Worm (Caenorhabditis elegans): ENCODE data around the gene gsp-1.

Gene gsp-1

ce11 chrV:10725424-10725951, 43.3 kb downstream of the gsp-1 start:
- no peak for TF ChIP-seq nhr-90 (tag; optimal IDR thresholded peaks at IDR 0.05; ENCODE audit: poor library complexity)
- no peak for TF ChIP-seq jun-1 (tag; optimal IDR thresholded peaks at IDR 0.05)
- TF ChIP-seq lin-14 (GFP tag; optimal IDR thresholded peaks at IDR 0.05) = peak; percentile 10
- TF ChIP-seq mab-9 (GFP tag; IDR thresholded peaks at IDR 0.05) = no peak
- peak in 1 of 2 experiments; percentile 26 for TF ChIP-seq mdl-1 (tag; optimal IDR thresholded peaks at IDR 0.05)
- TF ChIP-seq hpl-2 (GFP tag; optimal IDR thresholded peaks at IDR 0.05) = no peak
- TF ChIP-seq efl-3 (GFP tag; optimal IDR thresholded peaks at IDR 0.05) = no peak
- no peak for TF ChIP-seq mep-1 (tag; optimal IDR thresholded peaks at IDR 0.05)
- TF ChIP-seq ets-5 (GFP tag; IDR thresholded peaks at IDR 0.05) = no peak
- TF ChIP-seq nhr-85 (tag) = peak; percentile 62
- TF ChIP-seq efl-1 (optimal IDR thresholded peaks at IDR 0.05) = no peak
- peak in 1 of 2 experiments; percentile 63 for TF ChIP-seq efl-1 (GFP tag; optimal IDR thresholded peaks at IDR 0.05 in 1 of 2)
- peak; percentile 53 for TF ChIP-seq blmp-1 (tag; optimal IDR thresholded peaks at IDR 0.05)
- TF ChIP-seq ces-1 (GFP tag; optimal IDR thresholded peaks at IDR 0.05) = no peak
- TF ChIP-seq F16B12.6 (tag; optimal IDR thresholded peaks at IDR 0.05) = no peak
- no peak for TF ChIP-seq fos-1 (tag; optimal IDR thresholded peaks at IDR 0.05)
- no peak for TF ChIP-seq sox-4 (tag; optimal IDR thresholded peaks at IDR 0.05)
- no peak for TF ChIP-seq fkh-8 (tag; optimal IDR thresholded peaks at IDR 0.05)
- no peak for TF ChIP-seq fkh-4 (tag; optimal IDR thresholded peaks at IDR 0.05; ENCODE audit: borderline replicate concordance)
- TF ChIP-seq nhr-20 (tag; optimal IDR thresholded peaks at IDR 0.05) = peak; percentile 12
- no peak for TF ChIP-seq zag-1 (tag; optimal IDR thresholded peaks at IDR 0.05)
- TF ChIP-seq nhr-71 (tag; optimal IDR thresholded peaks at IDR 0.05) = peak; percentile 30
- no peak for TF ChIP-seq pax-3 (tag; optimal IDR thresholded peaks at IDR 0.05)
- TF ChIP-seq lin-35 (GFP tag; optimal IDR thresholded peaks at IDR 0.05) = peak in 1 of 2 experiments; percentile 31
- peak; percentile 21 for TF ChIP-seq unc-130 (tag; optimal IDR thresholded peaks at IDR 0.05)
- TF ChIP-seq nhr-47 (tag; optimal IDR thresholded peaks at IDR 0.05) = no peak
- no peak for TF ChIP-seq fkh-10 (GFP tag; optimal IDR thresholded peaks at IDR 0.05)
- TF ChIP-seq nhr-19 (GFP tag; conservative IDR thresholded peaks at IDR 0.05) = no peak

DNA sequence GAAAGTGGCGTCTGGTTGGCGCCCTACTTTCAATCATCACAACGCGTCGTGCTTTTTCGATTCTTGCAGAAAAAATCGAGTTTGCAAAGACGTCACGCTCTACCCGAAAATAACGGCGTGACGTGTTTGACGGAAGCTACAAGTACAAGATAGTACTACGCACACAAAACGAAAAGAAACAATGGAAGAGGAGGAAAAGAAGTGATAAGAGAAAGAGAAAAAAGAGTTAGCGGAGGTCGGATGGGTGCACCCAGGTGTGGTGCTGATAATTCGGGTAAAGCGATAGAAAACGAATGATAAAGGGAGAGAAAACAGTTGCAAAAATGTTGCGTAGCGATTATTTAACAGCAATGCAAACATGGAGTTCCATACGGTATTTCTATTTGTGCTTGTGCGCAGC, 44.5 kb downstream of the gsp-1 start:
- TF ChIP-seq elt-3 (tag; optimal IDR thresholded peaks at IDR 0.05) (peak in 1 of 6 experiments; percentile 23), nhr-19 (GFP tag; conservative IDR thresholded peaks at IDR 0.05) (0 out of 2 replicates have a peak, but pooled peaks have one; percentile 6), lsy-2 (tag; optimal IDR thresholded peaks at IDR 0.05) (peak in 1 of 2 experiments; percentile 7), C16A3.4 (tag; optimal IDR thresholded peaks at IDR 0.05) (no peak), hlh-17 (GFP tag; optimal IDR thresholded peaks at IDR 0.05; ENCODE audit: borderline replicate concordance) (no peak), C04F5.9 (tag; optimal IDR thresholded peaks at IDR 0.05) (no peak), fkh-8 (tag; optimal IDR thresholded peaks at IDR 0.05) (no peak), lin-35 (GFP tag; optimal IDR thresholded peaks at IDR 0.05) (peak in 1 of 2 experiments; percentile 39), lin-15B (tag; optimal IDR thresholded peaks at IDR 0.05) (no peak), nhr-90 (tag; optimal IDR thresholded peaks at IDR 0.05; ENCODE audit: poor library complexity) (peak; percentile 19), lin-13 (GFP tag; optimal IDR thresholded peaks at IDR 0.05) (no peak), nhr-85 (tag) (peak; percentile 73), nhr-11 (tag; optimal IDR thresholded peaks at IDR 0.05) (no peak), unc-30 (tag; optimal IDR thresholded peaks at IDR 0.05) (no peak), tlp-1 (tag; optimal IDR thresholded peaks at IDR 0.05) (no peak), ztf-4 (tag; optimal IDR thresholded peaks at IDR 0.05) (no peak), dpl-1 (GFP tag; optimal IDR thresholded peaks at IDR 0.05) (peak in 1 of 3 experiments; percentile 1), snu-23 (GFP tag; optimal IDR thresholded peaks at IDR 0.05) (peak; percentile 11), unc-62 (GFP tag; optimal IDR thresholded peaks at IDR 0.05) (no peak), lin-14 (GFP tag; optimal IDR thresholded peaks at IDR 0.05) (peak; percentile 63), efl-1 (optimal IDR thresholded peaks at IDR 0.05) (no peak), efl-1 (GFP tag; optimal IDR thresholded peaks at IDR 0.05 in 1 of 2) (peak in 1 of 2 experiments; percentile 91), fkh-4 (tag; optimal IDR thresholded peaks at IDR 0.05; ENCODE audit: borderline replicate concordance) (no peak), efl-3 (GFP tag; optimal IDR thresholded peaks at IDR 0.05) (no peak), hpl-2 (GFP tag; optimal IDR thresholded peaks at IDR 0.05) (no peak), nhr-76 (tag; optimal IDR thresholded peaks at IDR 0.05) (no peak), elt-2 (tag; optimal IDR thresholded peaks at IDR 0.05) (peak; percentile 96), nhr-28 (tag; optimal IDR thresholded peaks at IDR 0.05) (no peak), isw-1 (GFP tag; IDR thresholded peaks at IDR 0.05) (no peak), nhr-71 (tag; optimal IDR thresholded peaks at IDR 0.05) (peak; percentile 64), ceh-90 (tag; optimal IDR thresholded peaks at IDR 0.05) (no peak), mef-2 (tag; optimal IDR thresholded peaks at IDR 0.05) (no peak), mdl-1 (tag; optimal IDR thresholded peaks at IDR 0.05) (peak in 1 of 2 experiments; percentile 70), nhr-77 (tag; optimal IDR thresholded peaks at IDR 0.05) (peak; percentile 46), pqm-1 (tag; optimal IDR thresholded peaks at IDR 0.05) (no peak)

All from whole organism, L1 larva.